Fruit fly (Drosophila melanogaster): ENCODE data around the gene ATPsyngamma.

ATPsyngamma gene

DNA sequence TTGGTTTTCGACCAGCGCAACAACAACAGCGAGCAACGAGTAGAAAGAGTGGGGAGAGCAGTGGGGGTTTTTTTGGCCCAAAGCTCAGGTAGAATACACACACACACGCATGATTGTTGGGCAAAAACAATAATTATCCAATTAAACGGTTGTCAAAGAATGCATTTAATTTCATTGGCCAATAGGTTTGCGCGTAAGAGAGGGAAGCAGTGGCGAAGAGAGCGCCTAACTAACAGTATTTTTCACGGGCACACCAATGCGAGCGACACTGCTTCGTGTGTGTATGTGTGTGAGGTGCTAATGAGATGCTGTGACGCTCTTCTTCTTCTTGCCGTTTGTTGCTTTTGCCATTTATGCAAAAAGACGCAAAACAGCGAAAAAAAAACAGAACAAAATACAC lies 22.7 kb downstream of the ATPsyngamma start:
- TF ChIP-seq CG5204 (GFP tag; optimal IDR thresholded peaks at IDR 0.05): no peak
- TF ChIP-seq pad (GFP tag; optimal IDR thresholded peaks at IDR 0.05): no peak
- no peak for TF ChIP-seq Clk (GFP tag; optimal IDR thresholded peaks at IDR 0.05)
- TF ChIP-seq CG7045 (GFP tag; optimal IDR thresholded peaks at IDR 0.05): no peak
- TF ChIP-seq CG1620 (GFP tag; optimal IDR thresholded peaks at IDR 0.05): no peak
- TF ChIP-seq CG33017 (tag; optimal IDR thresholded peaks at IDR 0.05): no peak

DNA sequence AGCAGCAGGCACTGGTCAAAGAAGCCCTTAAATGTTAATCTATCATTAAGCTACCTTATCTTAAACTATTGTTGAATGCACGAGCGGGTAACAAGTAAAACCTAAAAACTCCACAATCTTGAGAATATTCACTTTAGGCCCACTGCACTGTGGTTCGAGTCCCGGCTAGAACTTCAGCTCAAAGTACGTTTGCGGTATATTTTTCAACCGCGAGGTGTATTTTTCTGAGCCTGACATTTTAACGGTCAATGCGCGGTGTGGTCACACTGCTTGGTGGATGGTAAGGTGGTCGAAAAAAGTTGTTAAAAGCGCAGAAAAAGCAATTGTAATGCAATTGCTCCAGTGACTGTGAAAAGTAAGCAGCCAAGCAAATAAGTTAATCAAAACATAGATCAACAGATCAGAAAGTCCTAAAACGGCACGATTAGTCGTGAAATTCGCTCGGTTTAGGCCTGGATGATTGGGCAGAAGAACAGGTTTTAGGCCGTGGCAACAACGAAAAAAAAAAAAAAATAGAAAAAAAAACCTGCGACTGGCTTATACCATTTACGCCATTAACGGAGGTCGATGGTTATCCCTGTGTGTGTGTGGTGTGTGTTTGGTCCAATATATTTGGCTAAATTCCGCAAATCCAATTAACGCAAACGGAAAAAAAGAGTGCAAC lies 23.3 kb downstream of the ATPsyngamma start, which contains the start of gene Kul:
TSS of gene Kul (plus strand) at position 254 of the 664 bp plus-strand sequence.
- peak; percentile 75 for TF ChIP-seq Hr96 (GFP tag; optimal IDR thresholded peaks at IDR 0.05)
- peak; percentile 38 for TF ChIP-seq CG11617 (GFP tag; optimal IDR thresholded peaks at IDR 0.05)
- TF ChIP-seq CG7045 (GFP tag; optimal IDR thresholded peaks at IDR 0.05): no peak
- no peak for TF ChIP-seq CG14711 (tag; optimal IDR thresholded peaks at IDR 0.05)
- peak; percentile 42 for TF ChIP-seq bab1 (GFP tag; optimal IDR thresholded peaks at IDR 0.05)
- peak; percentile 22 for TF ChIP-seq Mnt (GFP tag; optimal IDR thresholded peaks at IDR 0.05)
- TF ChIP-seq CG5204 (GFP tag; optimal IDR thresholded peaks at IDR 0.05): no peak
- TF ChIP-seq CG12768 (GFP tag; optimal IDR thresholded peaks at IDR 0.05): peak; percentile 77
- no peak for TF ChIP-seq Clk (GFP tag; optimal IDR thresholded peaks at IDR 0.05)
- TF ChIP-seq CG33017 (tag; optimal IDR thresholded peaks at IDR 0.05): no peak
- TF ChIP-seq cnc (optimal IDR thresholded peaks at IDR 0.05): no peak
- TF ChIP-seq CG7101 (tag; optimal IDR thresholded peaks at IDR 0.05): peak; percentile 18
- peak; percentile 28 for TF ChIP-seq tj (GFP tag; optimal IDR thresholded peaks at IDR 0.05)
- no peak for TF ChIP-seq Crg-1 (GFP tag; optimal IDR thresholded peaks at IDR 0.05)
- no peak for TF ChIP-seq kay (GFP tag; ENCODE audit: borderline replicate concordance)
- peak; percentile 66 for TF ChIP-seq toe (GFP tag; optimal IDR thresholded peaks at IDR 0.05)
- TF ChIP-seq cic (GFP tag; optimal IDR thresholded peaks at IDR 0.05): no peak
- TF ChIP-seq ovo (GFP tag; optimal IDR thresholded peaks at IDR 0.05): peak; percentile 37
- peak; percentile 22 for TF ChIP-seq CG1620 (GFP tag; optimal IDR thresholded peaks at IDR 0.05)
- TF ChIP-seq pad (GFP tag; optimal IDR thresholded peaks at IDR 0.05): no peak

DNA sequence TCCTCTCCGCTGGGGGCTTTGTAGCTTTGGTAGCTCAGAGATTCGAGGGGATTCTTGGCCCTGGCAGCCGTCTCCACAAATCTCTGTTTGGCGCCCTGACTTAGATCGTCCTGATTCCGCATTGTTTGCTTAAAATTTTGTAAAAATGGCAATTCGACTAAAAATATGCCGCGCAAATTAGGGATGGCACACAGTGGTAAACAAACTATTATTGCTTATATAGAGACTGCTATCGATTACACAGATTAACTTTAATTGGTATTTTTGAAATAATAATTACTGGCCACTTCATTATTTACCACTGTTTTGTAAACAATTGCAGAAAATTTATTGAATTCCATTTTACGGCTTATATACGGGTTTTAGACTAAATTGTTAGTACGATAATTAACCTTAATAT lies 24.2 kb downstream of the ATPsyngamma start, which contains the start of the genes Naa40 and CG18731:
TSS of gene Naa40 (minus strand) at position 206 of the 400 bp plus-strand sequence.
TSS of gene CG18731 (plus strand) at position 283 of the 400 bp plus-strand sequence.
- TF ChIP-seq cnc (optimal IDR thresholded peaks at IDR 0.05) (no peak), tj (GFP tag; optimal IDR thresholded peaks at IDR 0.05) (peak; percentile 65)

DNA sequence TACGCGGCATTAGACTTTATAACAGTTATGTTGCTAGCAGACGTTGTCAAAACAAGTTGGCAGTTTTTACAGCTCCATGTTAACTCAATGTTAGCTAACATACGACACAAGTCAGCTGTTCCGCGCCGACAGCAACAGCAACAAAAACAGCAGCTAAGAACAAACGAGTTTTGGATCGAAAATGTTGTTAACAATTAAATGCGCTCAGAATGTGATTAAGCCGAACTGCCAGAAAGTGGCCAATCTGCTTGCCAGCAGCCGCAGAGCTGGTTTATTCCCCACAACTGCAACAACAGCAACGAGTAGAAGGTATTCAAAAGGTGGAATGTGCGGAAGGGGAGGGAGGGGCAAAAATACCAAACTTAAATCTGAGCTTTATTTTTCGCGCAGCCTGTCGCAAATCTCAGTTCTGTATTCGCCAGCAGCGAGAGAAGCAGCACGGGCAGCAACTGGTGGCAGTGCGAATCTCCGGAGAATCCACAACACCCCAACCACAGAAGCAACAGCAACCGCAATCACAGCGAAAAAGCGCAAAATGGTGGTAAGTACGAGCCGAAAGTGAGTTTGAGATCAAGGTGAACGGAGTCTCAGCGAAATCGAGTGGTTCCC lies 25.8 kb downstream of the ATPsyngamma start, which contains the start of gene Pcd:
TSS of gene Pcd (plus strand) at position 116 of the 609 bp plus-strand sequence.
- TF ChIP-seq CG12768 (GFP tag; optimal IDR thresholded peaks at IDR 0.05): peak; percentile 11
- peak; percentile 27 for TF ChIP-seq Mnt (GFP tag; optimal IDR thresholded peaks at IDR 0.05)
- no peak for TF ChIP-seq CG7101 (tag; optimal IDR thresholded peaks at IDR 0.05)
- peak; percentile 27 for TF ChIP-seq bab1 (GFP tag; optimal IDR thresholded peaks at IDR 0.05)
- TF ChIP-seq cnc (optimal IDR thresholded peaks at IDR 0.05): no peak
- TF ChIP-seq tj (GFP tag; optimal IDR thresholded peaks at IDR 0.05): peak; percentile 55
- peak; percentile 50 for TF ChIP-seq cic (GFP tag; optimal IDR thresholded peaks at IDR 0.05)
- peak; percentile 38 for TF ChIP-seq pad (GFP tag; optimal IDR thresholded peaks at IDR 0.05)

DNA sequence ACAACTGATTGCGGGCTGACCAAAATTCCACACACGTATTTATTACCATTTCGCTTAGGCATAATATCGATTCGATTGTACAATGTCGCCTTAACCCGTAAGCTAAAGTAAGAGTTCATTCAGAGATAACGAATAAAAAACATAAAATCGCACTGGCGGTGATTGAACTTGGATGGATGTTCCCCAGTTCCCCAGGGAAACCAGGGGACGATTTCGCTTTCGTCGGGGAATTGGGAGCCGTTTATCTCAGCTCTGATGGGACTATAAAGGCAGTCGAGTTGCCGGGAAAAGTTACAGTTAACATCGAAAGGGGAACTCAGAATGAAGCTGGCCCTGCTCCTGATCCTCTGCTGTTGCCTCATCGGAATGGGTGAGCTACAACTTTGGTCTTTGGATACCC lies 26.7 kb downstream of the ATPsyngamma start, which contains the start of gene CG34296:
TSS of gene CG34296 (plus strand) at position 301 of the 400 bp plus-strand sequence.
- TF ChIP-seq tj (GFP tag; optimal IDR thresholded peaks at IDR 0.05): no peak
- TF ChIP-seq CG7101 (tag; optimal IDR thresholded peaks at IDR 0.05): no peak
- no peak for TF ChIP-seq cnc (optimal IDR thresholded peaks at IDR 0.05)
- no peak for TF ChIP-seq CG1620 (GFP tag; optimal IDR thresholded peaks at IDR 0.05)

DNA sequence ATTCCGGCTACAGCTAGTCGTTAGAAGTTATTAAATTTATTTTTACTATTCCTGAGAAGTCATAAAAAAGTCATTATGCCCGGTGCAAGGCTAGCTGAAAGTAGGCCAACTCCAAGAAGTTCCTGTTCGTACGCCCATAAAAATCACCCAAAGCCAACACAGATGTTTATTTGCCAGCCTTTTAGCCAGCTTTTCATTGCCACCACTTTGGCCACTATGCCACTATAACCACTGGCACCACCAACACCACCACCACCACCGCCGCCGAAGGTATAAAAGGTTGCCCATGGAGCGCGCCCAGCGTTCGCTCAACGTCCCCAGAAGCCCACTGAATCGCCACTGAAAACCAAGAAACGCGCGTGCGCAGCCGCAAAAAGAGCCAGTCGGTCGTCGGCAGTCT lies 30.6 kb downstream of the ATPsyngamma start, which contains the start of gene CG15506:
TSS of gene CG15506 (plus strand) at position 301 of the 400 bp plus-strand sequence.
- TF ChIP-seq CG7045 (GFP tag; optimal IDR thresholded peaks at IDR 0.05): no peak
- no peak for TF ChIP-seq pad (GFP tag; optimal IDR thresholded peaks at IDR 0.05)
- TF ChIP-seq CG7101 (tag; optimal IDR thresholded peaks at IDR 0.05): no peak

DNA sequence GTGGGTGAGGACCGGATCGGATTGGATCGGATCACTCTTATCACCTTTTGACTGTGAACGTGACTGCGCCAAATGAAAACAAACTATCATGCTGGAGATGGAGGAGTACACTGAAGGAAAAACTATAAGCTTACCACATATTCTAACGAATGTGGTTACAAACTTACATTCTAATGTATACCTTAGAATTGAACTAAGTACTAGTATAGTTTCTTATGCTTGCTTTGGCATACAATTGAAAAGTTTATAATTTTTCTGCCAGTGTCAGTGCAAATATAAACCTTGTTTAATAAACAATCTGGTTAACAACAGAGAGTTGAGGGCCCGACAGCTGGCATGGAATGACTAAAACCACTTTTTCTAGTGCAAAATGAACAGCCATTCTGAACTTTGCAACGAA lies 31.4 kb downstream of the ATPsyngamma start:
- TF ChIP-seq Mnt (GFP tag; optimal IDR thresholded peaks at IDR 0.05) (no peak), CG7045 (GFP tag; optimal IDR thresholded peaks at IDR 0.05) (peak; percentile 49), bab1 (GFP tag; optimal IDR thresholded peaks at IDR 0.05) (no peak), CG14711 (tag; optimal IDR thresholded peaks at IDR 0.05) (peak; percentile 61), CG7101 (tag; optimal IDR thresholded peaks at IDR 0.05) (peak; percentile 63), CG11617 (GFP tag; optimal IDR thresholded peaks at IDR 0.05) (no peak), cnc (optimal IDR thresholded peaks at IDR 0.05) (no peak), CG33017 (tag; optimal IDR thresholded peaks at IDR 0.05) (peak; percentile 80), Hr96 (GFP tag; optimal IDR thresholded peaks at IDR 0.05) (peak; percentile 35), CG5204 (GFP tag; optimal IDR thresholded peaks at IDR 0.05) (no peak), tj (GFP tag; optimal IDR thresholded peaks at IDR 0.05) (no peak), CG1620 (GFP tag; optimal IDR thresholded peaks at IDR 0.05) (no peak), kay (GFP tag; ENCODE audit: borderline replicate concordance) (no peak), Crg-1 (GFP tag; optimal IDR thresholded peaks at IDR 0.05) (no peak), Clk (GFP tag; optimal IDR thresholded peaks at IDR 0.05) (peak; percentile 38), ovo (GFP tag; optimal IDR thresholded peaks at IDR 0.05) (no peak), CG12768 (GFP tag; optimal IDR thresholded peaks at IDR 0.05) (peak; percentile 57), cic (GFP tag; optimal IDR thresholded peaks at IDR 0.05) (peak; percentile 8), pad (GFP tag; optimal IDR thresholded peaks at IDR 0.05) (peak; percentile 9), toe (GFP tag; optimal IDR thresholded peaks at IDR 0.05) (no peak)

Data from whole organism, adult.